Fruit fly (Drosophila melanogaster) whole organism, prepupa: ENCODE data around the gene CG45676.

Experiments
- Blimp-1 ChIP-seq: fragments of 200-800 bp; sonication (Bioruptor generic); optimal IDR thresholded peaks from 3 replicates; lab custom pipeline; 2017; ENCODE audit warnings: missing biosample characterization, missing genetic modification characterization, mild to moderate bottlenecking, moderate library complexity, missing genetic modification reagents
- CG10669 ChIP-seq: fragments of 200-800 bp; sonication (Bioruptor generic); optimal IDR thresholded peaks from 3 replicates; lab custom pipeline; 2018; ENCODE audit warnings: missing biosample characterization, mild to moderate bottlenecking, missing genetic modification characterization, moderate library complexity
- CG11762 ChIP-seq: fragments of 200-800 bp; sonication (Bioruptor generic); optimal IDR thresholded peaks from 3 replicates; lab custom pipeline; 2016; ENCODE audit warnings: missing biosample characterization, missing genetic modification characterization; ENCODE audit not compliant: insufficient read depth
- CG11902 ChIP-seq: fragments of 200-800 bp; sonication (Bioruptor generic); optimal IDR thresholded peaks from 3 replicates; lab custom pipeline; 2016; ENCODE audit warnings: missing biosample characterization, missing genetic modification characterization
- CG15336 ChIP-seq: fragments of 200-800 bp; sonication (Bioruptor generic); IDR thresholded peaks from 2 replicates; pipeline ENCODE4 v1.3.6; 2022; ENCODE audit warnings: missing biosample characterization, missing genetic modification characterization
- CG16779 ChIP-seq: fragments of 200-800 bp; sonication (Bioruptor generic); optimal IDR thresholded peaks from 3 replicates; lab custom pipeline; 2017; ENCODE audit warnings: missing biosample characterization, mild to moderate bottlenecking, missing genetic modification characterization
- CG32006 ChIP-seq: fragments of 200-800 bp; sonication (Bioruptor generic); optimal IDR thresholded peaks from 3 replicates; lab custom pipeline; 2017; ENCODE audit warnings: missing biosample characterization, mild to moderate bottlenecking, missing genetic modification characterization
- CG34406 ChIP-seq: fragments of 200-800 bp; sonication (Bioruptor generic); optimal IDR thresholded peaks from 3 replicates; lab custom pipeline; 2016; ENCODE audit warnings: missing biosample characterization, missing genetic modification characterization
- CG3919 ChIP-seq: fragments of 200-800 bp; sonication (Bioruptor generic); optimal IDR thresholded peaks from 3 replicates; lab custom pipeline; 2016; ENCODE audit warnings: missing biosample characterization, missing genetic modification characterization
- CG4318 ChIP-seq: fragments of 200-800 bp; sonication (Bioruptor generic); optimal IDR thresholded peaks from 3 replicates; lab custom pipeline; 2017; ENCODE audit warnings: missing biosample characterization, mild to moderate bottlenecking, missing genetic modification characterization
- CG6163 ChIP-seq: fragments of 200-800 bp; sonication (Bioruptor generic); IDR thresholded peaks from 3 replicates; pipeline ENCODE4 v1.3.6; 2022; ENCODE audit warnings: missing biosample characterization, missing genetic modification characterization
- CG6276 ChIP-seq: fragments of 200-800 bp; sonication (Bioruptor generic); optimal IDR thresholded peaks from 2 replicates; lab custom pipeline; 2017; ENCODE audit warnings: missing biosample characterization, mild to moderate bottlenecking, missing genetic modification characterization
- CG6792 ChIP-seq: fragments of 200-800 bp; sonication (Bioruptor generic); optimal IDR thresholded peaks from 3 replicates; lab custom pipeline; 2016; ENCODE audit warnings: missing biosample characterization, missing genetic modification characterization
- CG6808 ChIP-seq: fragments of 200-800 bp; sonication (Bioruptor generic); optimal IDR thresholded peaks from 3 replicates; lab custom pipeline; 2017; ENCODE audit warnings: missing biosample characterization, missing genetic modification characterization, mild to moderate bottlenecking, moderate library complexity, missing genetic modification reagents
- CG6854 ChIP-seq: fragments of 200-800 bp; sonication (Bioruptor generic); optimal IDR thresholded peaks from 2 replicates; lab custom pipeline; 2017; ENCODE audit warnings: missing biosample characterization, mild to moderate bottlenecking, missing genetic modification characterization
- CG8119 ChIP-seq: fragments of 200-800 bp; sonication (Bioruptor generic); IDR thresholded peaks from 3 replicates; pipeline ENCODE4 v1.3.6; 2022; ENCODE audit warnings: missing biosample characterization, missing genetic modification characterization
- CG8319 ChIP-seq: fragments of 200-800 bp; sonication (Bioruptor generic); optimal IDR thresholded peaks from 3 replicates; lab custom pipeline; 2016; ENCODE audit warnings: missing biosample characterization, missing genetic modification characterization
- CG9139 ChIP-seq: fragments of 200-800 bp; sonication (Bioruptor generic); optimal IDR thresholded peaks from 3 replicates; lab custom pipeline; 2017; ENCODE audit warnings: missing biosample characterization, mild to moderate bottlenecking, missing genetic modification characterization
- Eip78C ChIP-seq: fragments of 200-800 bp; sonication (Bioruptor generic); peaks from one replicate; lab custom pipeline; 2016; ENCODE audit warnings: missing biosample characterization, missing genetic modification characterization
- Ets96B ChIP-seq: fragments of 200-800 bp; optimal IDR thresholded peaks from 2 replicates; lab custom pipeline; 2019; ENCODE audit warnings: missing biosample characterization, mild to moderate bottlenecking, missing genetic modification characterization, moderate library complexity
- Hr39 ChIP-seq: fragments of 200-800 bp; sonication (Bioruptor generic); optimal IDR thresholded peaks from 2 replicates; lab custom pipeline; 2016; ENCODE audit warnings: missing biosample characterization, missing genetic modification characterization
- Hr4 ChIP-seq: fragments of 200-800 bp; sonication (Bioruptor generic); optimal IDR thresholded peaks from 3 replicates; lab custom pipeline; 2016; ENCODE audit warnings: missing biosample characterization, missing genetic modification characterization
- Lpt ChIP-seq: fragments of 200-800 bp; sonication (Bioruptor generic); optimal IDR thresholded peaks from 3 replicates; lab custom pipeline; 2016; ENCODE audit warnings: missing biosample characterization, missing genetic modification characterization
- Met ChIP-seq: fragments of 200-800 bp; sonication (Bioruptor generic); optimal IDR thresholded peaks from 3 replicates; lab custom pipeline; 2016; ENCODE audit warnings: missing biosample characterization, missing genetic modification characterization
- OdsH ChIP-seq: fragments of 200-800 bp; sonication (Bioruptor generic); optimal IDR thresholded peaks from 3 replicates; lab custom pipeline; 2016; ENCODE audit warnings: missing biosample characterization, missing genetic modification characterization
- Smox ChIP-seq: fragments of 200-800 bp; sonication (Bioruptor generic); optimal IDR thresholded peaks from 3 replicates; lab custom pipeline; 2016; ENCODE audit warnings: missing biosample characterization, missing genetic modification characterization
- Sox102F ChIP-seq: fragments of 200-800 bp; sonication (Bioruptor generic); optimal IDR thresholded peaks from 2 replicates; lab custom pipeline; 2016; ENCODE audit warnings: missing biosample characterization, mild to moderate bottlenecking, missing genetic modification characterization
- Sox14 ChIP-seq: fragments of 200-800 bp; sonication (Bioruptor generic); optimal IDR thresholded peaks from 3 replicates; lab custom pipeline; 2016; ENCODE audit warnings: missing biosample characterization, missing genetic modification characterization
- dac ChIP-seq: fragments of 200-800 bp; sonication (Bioruptor generic); optimal IDR thresholded peaks from 2 replicates; lab custom pipeline; 2017; ENCODE audit warnings: missing biosample characterization, mild to moderate bottlenecking, missing genetic modification characterization
- dsx ChIP-seq: fragments of 200-800 bp; optimal IDR thresholded peaks from 3 replicates; lab custom pipeline; 2019; ENCODE audit warnings: missing biosample characterization, mild to moderate bottlenecking, missing genetic modification characterization, moderate library complexity; ENCODE audit not compliant: poor library complexity, severe bottlenecking
- eg ChIP-seq: fragments of 200-800 bp; sonication (Bioruptor generic); IDR thresholded peaks from 3 replicates; pipeline ENCODE4 v1.3.6; 2022; ENCODE audit warnings: missing biosample characterization, missing genetic modification characterization
- fd59A ChIP-seq: fragments of 200-800 bp; sonication (Bioruptor generic); optimal IDR thresholded peaks from 2 replicates; lab custom pipeline; 2017; ENCODE audit warnings: missing biosample characterization, mild to moderate bottlenecking, missing genetic modification characterization, missing genetic modification reagents
- fkh ChIP-seq: fragments of 200-800 bp; sonication (Bioruptor generic); optimal IDR thresholded peaks from 3 replicates; lab custom pipeline; 2017; ENCODE audit warnings: missing biosample characterization, mild to moderate bottlenecking, missing genetic modification characterization, moderate library complexity
- lz ChIP-seq: fragments of 200-800 bp; sonication (Bioruptor generic); optimal IDR thresholded peaks from 3 replicates; lab custom pipeline; 2016; ENCODE audit warnings: missing biosample characterization, missing genetic modification characterization
- net ChIP-seq: fragments of 200-800 bp; sonication (Bioruptor generic); optimal IDR thresholded peaks from 3 replicates; lab custom pipeline; 2016; ENCODE audit warnings: missing biosample characterization, missing genetic modification characterization
- pdm3 ChIP-seq: fragments of 200-800 bp; sonication (Bioruptor generic); optimal IDR thresholded peaks from 3 replicates; lab custom pipeline; 2016; ENCODE audit warnings: missing biosample characterization, missing genetic modification characterization
- salr ChIP-seq, 2 experiments: fragments of 200-800 bp; sonication (Bioruptor generic); optimal IDR thresholded peaks; 3 replicates each; lab custom pipeline; 2016 to 2018; ENCODE audit warnings: missing biosample characterization in 2 of 2, missing genetic modification characterization in 2 of 2, mild to moderate bottlenecking in 1 of 2
- spab ChIP-seq: fragments of 200-800 bp; sonication (Bioruptor generic); optimal IDR thresholded peaks from 2 replicates; lab custom pipeline; 2017; ENCODE audit warnings: missing biosample characterization, mild to moderate bottlenecking, missing genetic modification characterization, missing genetic modification reagents
- ss ChIP-seq, 2 experiments: fragments of 200-800 bp; sonication (Bioruptor generic); optimal IDR thresholded peaks; 2 replicates in 1 of 2; 3 replicates in 1 of 2; lab custom pipeline; 2017 to 2018; ENCODE audit warnings: mild to moderate bottlenecking in 2 of 2, missing biosample characterization in 2 of 2, missing genetic modification characterization in 2 of 2, moderate library complexity in 1 of 2
- svp ChIP-seq: fragments of 200-800 bp; sonication (Bioruptor generic); peaks from one replicate; lab custom pipeline; 2016; ENCODE audit warnings: missing biosample characterization, missing genetic modification characterization
- topi ChIP-seq: fragments of 200-800 bp; sonication (Bioruptor generic); optimal IDR thresholded peaks from 3 replicates; lab custom pipeline; 2016; ENCODE audit warnings: missing biosample characterization, missing genetic modification characterization
- vri ChIP-seq: fragments of 200-800 bp; sonication (Bioruptor generic); optimal IDR thresholded peaks from 3 replicates; lab custom pipeline; 2016; ENCODE audit warnings: missing biosample characterization, mild to moderate bottlenecking, missing genetic modification characterization

CG45676 gene

dm6 chr3R:11449688-11450087 lies 31.0 kb downstream of the CG45676 start:
- TF ChIP-seq Blimp-1 (GFP tag; lab: Kevin White, UChicago) (peak; percentile 71), CG6163 (GFP tag; lab: Robert Waterston, UW) (0 out of 3 replicates have a peak, but pooled peaks have one; percentile 9), ss (GFP tag; optimal IDR thresholded peaks at IDR 0.05; lab: Kevin White, UChicago) (peak in 1 of 2 experiments; percentile 58), CG6808 (GFP tag; lab: Kevin White, UChicago) (peak; percentile 22), Sox102F (GFP tag; lab: Kevin White, UChicago) (peak; percentile 23), net (GFP tag; lab: Kevin White, UChicago) (no peak), spab (peak; percentile 17), CG6854 (peak; percentile 52), CG9139 (GFP tag; lab: Kevin White, UChicago) (peak; percentile 54), eg (GFP tag; lab: Robert Waterston, UW) (peak; percentile 36; the same call in 1 of the 3 replicates), fkh (no peak), CG16779 (tag; lab: Kevin White, UChicago) (no peak), vri (peak; percentile 0)

dm6 chr3R:11451207-11451841 lies 32.6 kb downstream of the CG45676 start, which contains the start of gene sals:
sals (minus strand) TSS chr3R:11451791.
- TF ChIP-seq OdsH, result no peak
- TF ChIP-seq svp, result peak; percentile 82

dm6 chr3R:11452041-11452440 lies 33.4 kb downstream of the CG45676 start:
- TF ChIP-seq CG32006 (GFP tag; lab: Kevin White, UChicago), result peak; percentile 12
- no peak for TF ChIP-seq CG8119
- peak; percentile 24 for TF ChIP-seq Eip78C (GFP tag; lab: Kevin White, UChicago)
- TF ChIP-seq fd59A (GFP tag; lab: Kevin White, UChicago), result no peak
- TF ChIP-seq fkh, result peak; percentile 7
- TF ChIP-seq svp, result peak; percentile 94
- no peak for TF ChIP-seq CG15336 (GFP tag; lab: Robert Waterston, UW)
- TF ChIP-seq dsx, result no peak
- no peak for TF ChIP-seq CG34406
- TF ChIP-seq ss (GFP tag; optimal IDR thresholded peaks at IDR 0.05; lab: Kevin White, UChicago), result no peak
- no peak for TF ChIP-seq topi (GFP tag; lab: Kevin White, UChicago)
- TF ChIP-seq pdm3, result no peak
- TF ChIP-seq CG6276 (GFP tag; lab: Kevin White, UChicago), result no peak
- no peak for TF ChIP-seq Sox14 (GFP tag; lab: Kevin White, UChicago)

dm6 chr3R:11454210-11454904 lies 35.7 kb downstream of the CG45676 start:
- TF ChIP-seq Ets96B (tag; lab: Kevin White, UChicago), result no peak
- no peak for TF ChIP-seq Lpt (GFP tag; lab: Kevin White, UChicago)
- TF ChIP-seq Hr4 (GFP tag; lab: Kevin White, UChicago), result peak; percentile 76
- TF ChIP-seq fkh, result peak; percentile 90
- peak; percentile 67 for TF ChIP-seq CG34406
- TF ChIP-seq Met, result peak; percentile 69
- peak; percentile 21 for TF ChIP-seq CG11762
- TF ChIP-seq lz (GFP tag; lab: Kevin White, UChicago), result peak; percentile 76
- peak; percentile 56 for TF ChIP-seq CG4318 (GFP tag; lab: Kevin White, UChicago)
- TF ChIP-seq salr (GFP tag; optimal IDR thresholded peaks at IDR 0.05; lab: Kevin White, UChicago), result no peak
- TF ChIP-seq CG6163 (GFP tag; lab: Robert Waterston, UW), result peak; percentile 43; the same call in 1 of the 3 replicates
- peak; percentile 59 for TF ChIP-seq Smox (GFP tag; lab: Kevin White, UChicago)
- TF ChIP-seq vri, result peak; percentile 42
- no peak for TF ChIP-seq ss (GFP tag; optimal IDR thresholded peaks at IDR 0.05; lab: Kevin White, UChicago)
- TF ChIP-seq net (GFP tag; lab: Kevin White, UChicago), result peak; percentile 33
- TF ChIP-seq Sox102F (GFP tag; lab: Kevin White, UChicago), result peak; percentile 69
- peak; percentile 59 for TF ChIP-seq CG11902
- peak; percentile 70 for TF ChIP-seq topi (GFP tag; lab: Kevin White, UChicago)
- peak; percentile 42 for TF ChIP-seq dac (GFP tag; lab: Kevin White, UChicago)
- TF ChIP-seq pdm3, result peak; percentile 52
- peak; percentile 75 for TF ChIP-seq Hr39 (GFP tag; lab: Kevin White, UChicago)
- peak; percentile 74 for TF ChIP-seq CG32006 (GFP tag; lab: Kevin White, UChicago)
- peak; percentile 0 for TF ChIP-seq CG8319 (GFP tag; lab: Kevin White, UChicago)
- TF ChIP-seq fd59A (GFP tag; lab: Kevin White, UChicago), result no peak
- peak; percentile 83 for TF ChIP-seq Eip78C (GFP tag; lab: Kevin White, UChicago)
- peak; percentile 45 for TF ChIP-seq CG3919
- peak; percentile 6 for TF ChIP-seq CG10669 (GFP tag; lab: Kevin White, UChicago)
- TF ChIP-seq CG6808 (GFP tag; lab: Kevin White, UChicago), result no peak
- TF ChIP-seq CG6792 (GFP tag; lab: Kevin White, UChicago), result peak; percentile 45
